Worm (Caenorhabditis elegans): ENCODE data around the gene ceh-28.

The ceh-28 gene

ce11 chrX:13122191-13122590 lies 47.7 kb downstream of the ceh-28 start, which contains the start of gene snx-17:
TSS of gene snx-17 (minus strand) at chrX:13122291.
- TF ChIP-seq tbx-2 (tag; optimal IDR thresholded peaks at IDR 0.05): no peak
- no peak for TF ChIP-seq elt-1 (tag; optimal IDR thresholded peaks at IDR 0.05)
- no peak for TF ChIP-seq ama-1 (optimal IDR thresholded peaks at IDR 0.05)
- TF ChIP-seq egl-27 (tag; optimal IDR thresholded peaks at IDR 0.05): no peak
- no peak for TF ChIP-seq snpc-4 (tag; optimal IDR thresholded peaks at IDR 0.05)
- TF ChIP-seq R02D3.7 (tag; optimal IDR thresholded peaks at IDR 0.05): no peak
- no peak for TF ChIP-seq lin-15B (tag; optimal IDR thresholded peaks at IDR 0.05)

All from whole organism, L3 larva.